Worm (Caenorhabditis elegans) whole organism, late embryonic: ENCODE data around the gene M151.3.

Experiments used
- K09A11.1 ChIP-seq: sonication (generic microtip); optimal IDR thresholded peaks from 2 replicates; lab custom pipeline; 2017; ENCODE audit warnings: antibody characterized with exemption, mild to moderate bottlenecking, missing genetic modification characterization, missing compliant biosample characterization; ENCODE audit not compliant: insufficient read depth
- Y22D7AL.16 ChIP-seq: sonication (generic microtip); optimal IDR thresholded peaks from 2 replicates; lab custom pipeline; 2016; ENCODE audit warnings: missing genetic modification characterization, missing compliant biosample characterization
- ahr-1 ChIP-seq: sonication (generic microtip); optimal IDR thresholded peaks from 2 replicates; lab custom pipeline; 2016; ENCODE audit warnings: missing genetic modification characterization, missing compliant biosample characterization
- ceh-19 ChIP-seq: fragments of 200-800 bp; sonication (Bioruptor generic); optimal IDR thresholded peaks from 2 replicates; lab custom pipeline; 2018; ENCODE audit warnings: mild to moderate bottlenecking, missing genetic modification characterization, missing compliant biosample characterization
- ceh-24 ChIP-seq: sonication (generic microtip); optimal IDR thresholded peaks from 2 replicates; lab custom pipeline; 2016; ENCODE audit warnings: mild to moderate bottlenecking, missing genetic modification characterization, missing compliant biosample characterization
- ceh-30 ChIP-seq: fragments of 150-350 bp; optimal IDR thresholded peaks from 2 replicates; lab custom pipeline; 2014; ENCODE audit warnings: missing biosample characterization, missing genetic modification characterization
- ceh-34 ChIP-seq: sonication (generic microtip); optimal IDR thresholded peaks from 2 replicates; lab custom pipeline; 2016; ENCODE audit warnings: mild to moderate bottlenecking, missing genetic modification characterization, missing compliant biosample characterization
- ceh-45 ChIP-seq: fragments of 200-800 bp; sonication (Bioruptor generic); IDR thresholded peaks from 2 replicates; pipeline ENCODE4 v1.3.6; 2022; ENCODE audit warnings: missing genetic modification reagents, missing genetic modification characterization, missing compliant biosample characterization
- che-1 ChIP-seq: sonication (generic microtip); optimal IDR thresholded peaks from 2 replicates; lab custom pipeline; 2016; ENCODE audit warnings: mild to moderate bottlenecking, missing genetic modification characterization, missing compliant biosample characterization
- elt-2 ChIP-seq: sonication (generic microtip); optimal IDR thresholded peaks from 2 replicates; lab custom pipeline; 2016; ENCODE audit warnings: missing genetic modification reagents, missing genetic modification characterization, missing compliant biosample characterization
- elt-4 ChIP-seq: sonication (generic microtip); optimal IDR thresholded peaks from 2 replicates; lab custom pipeline; 2016; ENCODE audit warnings: missing genetic modification characterization, missing compliant biosample characterization
- fkh-10 ChIP-seq: fragments of 150-350 bp; optimal IDR thresholded peaks from 2 replicates; lab custom pipeline; 2014; ENCODE audit warnings: missing biosample characterization, missing genetic modification reagents, missing genetic modification characterization
- gmeb-2 ChIP-seq: sonication (generic microtip); optimal IDR thresholded peaks from 2 replicates; lab custom pipeline; 2016; ENCODE audit warnings: missing genetic modification characterization, inconsistent platforms, missing compliant biosample characterization
- hlh-30 ChIP-seq: sonication (generic microtip); optimal IDR thresholded peaks from 2 replicates; lab custom pipeline; 2017; ENCODE audit warnings: antibody characterized with exemption, missing genetic modification characterization, missing compliant biosample characterization; ENCODE audit not compliant: insufficient read depth
- hlh-6 ChIP-seq: sonication (generic microtip); optimal IDR thresholded peaks from 2 replicates; lab custom pipeline; 2016; ENCODE audit warnings: missing genotype, missing genetic modification characterization, missing compliant biosample characterization
- hlh-8 ChIP-seq: sonication (generic microtip); optimal IDR thresholded peaks from 2 replicates; lab custom pipeline; 2016; ENCODE audit warnings: missing genotype, missing genetic modification characterization, missing compliant biosample characterization
- lim-6 ChIP-seq: sonication (generic microtip); optimal IDR thresholded peaks from 2 replicates; lab custom pipeline; 2016; ENCODE audit warnings: missing genetic modification characterization, missing compliant biosample characterization
- lin-11 ChIP-seq: fragments of 200-800 bp; sonication (Bioruptor generic); optimal IDR thresholded peaks from 2 replicates; lab custom pipeline; 2018; ENCODE audit warnings: mild to moderate bottlenecking, missing genetic modification characterization, missing compliant biosample characterization
- madf-2 ChIP-seq: sonication (generic microtip); optimal IDR thresholded peaks from 2 replicates; lab custom pipeline; 2017; ENCODE audit warnings: missing genetic modification characterization, missing compliant biosample characterization
- nfya-1 ChIP-seq: sonication (generic microtip); optimal IDR thresholded peaks from 2 replicates; lab custom pipeline; 2017; ENCODE audit warnings: missing genetic modification characterization, mild to moderate bottlenecking, missing compliant biosample characterization, antibody characterized with exemption, moderate library complexity
- nhr-11 ChIP-seq: fragments of 150-350 bp; optimal IDR thresholded peaks from 2 replicates; lab custom pipeline; 2014; ENCODE audit warnings: missing biosample characterization, missing genetic modification characterization
- nhr-232 ChIP-seq: sonication (generic microtip); optimal IDR thresholded peaks from 2 replicates; lab custom pipeline; 2016; ENCODE audit warnings: missing genetic modification characterization, missing compliant biosample characterization
- npax-4 ChIP-seq: sonication (generic microtip); optimal IDR thresholded peaks from 2 replicates; lab custom pipeline; 2016; ENCODE audit warnings: missing genetic modification characterization, missing compliant biosample characterization
- odd-2 ChIP-seq: sonication (generic microtip); optimal IDR thresholded peaks from 2 replicates; lab custom pipeline; 2017; ENCODE audit warnings: antibody characterized with exemption, mild to moderate bottlenecking, missing genetic modification characterization, missing compliant biosample characterization
- pag-3 ChIP-seq: sonication (generic microtip); optimal IDR thresholded peaks from 2 replicates; lab custom pipeline; 2016; ENCODE audit warnings: missing compliant biosample characterization, missing genetic modification characterization, borderline replicate concordance
- pat-9 ChIP-seq: fragments of 200-800 bp; sonication (Bioruptor generic); optimal IDR thresholded peaks from 2 replicates; lab custom pipeline; 2018; ENCODE audit warnings: mild to moderate bottlenecking, missing genetic modification characterization, moderate library complexity, missing compliant biosample characterization
- pax-1 ChIP-seq: fragments of 150-350 bp; optimal IDR thresholded peaks from 2 replicates; lab custom pipeline; 2014; ENCODE audit warnings: missing biosample characterization, missing genetic modification characterization
- pqm-1 ChIP-seq: sonication (generic microtip); optimal IDR thresholded peaks from 2 replicates; lab custom pipeline; 2016; ENCODE audit warnings: missing genetic modification characterization, missing compliant biosample characterization
- ref-2 ChIP-seq: sonication (generic microtip); optimal IDR thresholded peaks from 2 replicates; lab custom pipeline; 2016; ENCODE audit warnings: missing genetic modification characterization, missing compliant biosample characterization
- rnt-1 ChIP-seq: sonication (generic microtip); optimal IDR thresholded peaks from 2 replicates; lab custom pipeline; 2016; ENCODE audit warnings: missing genetic modification characterization, missing compliant biosample characterization
- sdc-2 ChIP-seq: sonication (generic microtip); optimal IDR thresholded peaks from 2 replicates; lab custom pipeline; 2016; ENCODE audit warnings: missing genotype, missing genetic modification characterization, missing compliant biosample characterization
- sox-4 ChIP-seq: sonication (generic microtip); optimal IDR thresholded peaks from 2 replicates; lab custom pipeline; 2017; ENCODE audit warnings: mild to moderate bottlenecking, missing genetic modification characterization, inconsistent platforms, missing compliant biosample characterization
- syd-9 ChIP-seq: sonication (generic microtip); optimal IDR thresholded peaks from 2 replicates; lab custom pipeline; 2016; ENCODE audit warnings: mild to moderate bottlenecking, missing genetic modification characterization, moderate library complexity, missing compliant biosample characterization
- tbx-2 ChIP-seq: sonication (generic microtip); optimal IDR thresholded peaks from 2 replicates; lab custom pipeline; 2016; ENCODE audit warnings: missing genetic modification characterization, missing compliant biosample characterization
- tbx-7 ChIP-seq: sonication (generic microtip); optimal IDR thresholded peaks from 2 replicates; lab custom pipeline; 2016; ENCODE audit warnings: missing genotype, missing genetic modification characterization, missing compliant biosample characterization
- unc-3 ChIP-seq, 2 experiments: fragments of 200-800 bp in 1 of 2; sonication (Bioruptor generic) in 1 of 2; sonication (generic microtip) in 1 of 2; conservative IDR thresholded peaks in 1 of 2; optimal IDR thresholded peaks in 1 of 2; 2 replicates each; pipeline versions ENCODE4 v1.3.6 to Lab custom; 2016 to 2022; ENCODE audit warnings: missing compliant biosample characterization in 2 of 2, missing genetic modification characterization in 2 of 2, missing genetic modification reagents in 1 of 2
- unc-42 ChIP-seq: sonication (generic microtip); optimal IDR thresholded peaks from 2 replicates; lab custom pipeline; 2016; ENCODE audit warnings: missing genotype, missing genetic modification characterization, missing compliant biosample characterization
- unc-55 ChIP-seq: sonication (generic microtip); optimal IDR thresholded peaks from 2 replicates; lab custom pipeline; 2017; ENCODE audit warnings: missing biosample characterization, missing genetic modification reagents, missing genetic modification characterization
- zip-5 ChIP-seq: sonication (generic microtip); optimal IDR thresholded peaks from 2 replicates; lab custom pipeline; 2016; ENCODE audit warnings: missing genetic modification characterization, missing compliant biosample characterization
- ztf-16 ChIP-seq: sonication (generic microtip); optimal IDR thresholded peaks from 2 replicates; lab custom pipeline; 2017; ENCODE audit warnings: missing genetic modification characterization, missing compliant biosample characterization

M151.3 gene

ce11 chrII:3647111-3647510, 20.1 kb downstream of the M151.3 start, which contains the start of gene fbxb-33:
Gene fbxb-33, plus strand, starts transcription at chrII:3647411.
- TF ChIP-seq tbx-7 (tag; lab: Kevin White, UChicago), result no peak
- TF ChIP-seq unc-42 (tag; lab: Kevin White, UChicago), result no peak
- no peak for TF ChIP-seq lin-11 (tag; lab: Kevin White, UChicago)
- no peak for TF ChIP-seq ceh-34 (tag; lab: Kevin White, UChicago)
- TF ChIP-seq ceh-24 (tag; lab: Kevin White, UChicago), result no peak
- TF ChIP-seq ref-2, result no peak
- no peak for TF ChIP-seq ceh-45 (GFP tag; lab: Robert Waterston, UW)

ce11 chrII:3655378-3655777, 28.4 kb downstream of the M151.3 start, which contains the start of gene F19B10.5:
Gene F19B10.5, plus strand, starts transcription at chrII:3655678.
- no peak for TF ChIP-seq che-1
- no peak for TF ChIP-seq zip-5 (tag; lab: Kevin White, UChicago)
- TF ChIP-seq K09A11.1, result no peak
- no peak for TF ChIP-seq ztf-16 (tag; lab: Kevin White, UChicago)
- TF ChIP-seq sdc-2, result no peak
- TF ChIP-seq nhr-11 (tag; lab: Kevin White, UChicago), result no peak
- TF ChIP-seq hlh-8 (tag; lab: Kevin White, UChicago), result no peak
- no peak for TF ChIP-seq ceh-30 (tag; lab: Kevin White, UChicago)

- TF ChIP-seq ceh-30 (tag; lab: Kevin White, UChicago) (no peak), pqm-1 (tag; lab: Kevin White, UChicago) (no peak), pax-1 (tag; lab: Kevin White, UChicago) (no peak), Y22D7AL.16 (tag; lab: Kevin White, UChicago) (no peak), hlh-6 (no peak), odd-2 (no peak), unc-3 (GFP tag; conservative IDR thresholded peaks at IDR 0.05; lab: Robert Waterston, UW) (no peak), unc-3 (tag; optimal IDR thresholded peaks at IDR 0.05; lab: Kevin White, UChicago) (no peak), pat-9 (tag; lab: Kevin White, UChicago) (no peak), madf-2 (tag; lab: Kevin White, UChicago) (no peak), npax-4 (tag; lab: Kevin White, UChicago) (no peak), ceh-34 (tag; lab: Kevin White, UChicago) (no peak), nfya-1 (tag; lab: Kevin White, UChicago) (no peak), ahr-1 (no peak), tbx-2 (tag; lab: Kevin White, UChicago) (no peak), fkh-10 (GFP tag; lab: Kevin White, UChicago) (no peak), zip-5 (tag; lab: Kevin White, UChicago) (no peak)
Observed at ce11 chrII:3659776-3660175, 32.8 kb downstream of the M151.3 start, which contains the start of gene F19B10.4. Gene F19B10.4, plus strand, starts transcription at chrII:3660076.

ce11 chrII:3661932-3662331, 35.0 kb downstream of the M151.3 start, which contains the start of gene F19B10.13:
Gene F19B10.13, plus strand, starts transcription at chrII:3662274.
- TF ChIP-seq gmeb-2 (no peak), ref-2 (no peak), elt-2 (peak; percentile 12), ceh-45 (GFP tag; lab: Robert Waterston, UW) (no peak), pag-3 (no peak), nhr-232 (tag; lab: Kevin White, UChicago) (no peak), pat-9 (tag; lab: Kevin White, UChicago) (no peak), unc-42 (tag; lab: Kevin White, UChicago) (no peak)

- TF ChIP-seq ceh-19 (no peak), lim-6 (no peak), elt-4 (tag; lab: Kevin White, UChicago) (no peak), unc-55 (GFP tag; lab: Kevin White, UChicago) (no peak), hlh-30 (tag; lab: Kevin White, UChicago) (no peak), syd-9 (no peak), pat-9 (tag; lab: Kevin White, UChicago) (no peak), rnt-1 (tag; lab: Kevin White, UChicago) (no peak), nhr-11 (tag; lab: Kevin White, UChicago) (no peak), sox-4 (tag; lab: Kevin White, UChicago) (no peak), gmeb-2 (no peak)
Observed at ce11 chrII:3663796-3664195, 36.8 kb downstream of the M151.3 start, which contains the start of gene F19B10.6. Gene F19B10.6, minus strand, starts transcription at chrII:3663896.
